Worm (Caenorhabditis elegans): ENCODE results near the gene grl-29.
"Not testable (repeated sequence)": the region's sequence is repeated elsewhere in the genome, so short reads cannot be mapped to it uniquely, and the experiment has no call there.

ce11 chrV:3506252-3506651 is 48.8 kb downstream of the grl-29 start, which contains the start of gene ugt-64:
- not testable (repeated sequence) for TF ChIP-seq xbp-1 (tag; optimal IDR thresholded peaks at IDR 0.05); unc-62 (GFP tag; optimal IDR thresholded peaks at IDR 0.05); mdl-1 (tag; optimal IDR thresholded peaks at IDR 0.05); efl-1 (optimal IDR thresholded peaks at IDR 0.05); efl-1 (GFP tag; optimal IDR thresholded peaks at IDR 0.05 in 1 of 2); nhr-77 (tag; optimal IDR thresholded peaks at IDR 0.05); ceh-82 (tag; optimal IDR thresholded peaks at IDR 0.05); nhr-11 (tag; optimal IDR thresholded peaks at IDR 0.05); nhr-12 (tag; optimal IDR thresholded peaks at IDR 0.05)
